Fruit fly (Drosophila melanogaster): ENCODE measurements around the gene CG10068.

Gene CG10068

DNA sequence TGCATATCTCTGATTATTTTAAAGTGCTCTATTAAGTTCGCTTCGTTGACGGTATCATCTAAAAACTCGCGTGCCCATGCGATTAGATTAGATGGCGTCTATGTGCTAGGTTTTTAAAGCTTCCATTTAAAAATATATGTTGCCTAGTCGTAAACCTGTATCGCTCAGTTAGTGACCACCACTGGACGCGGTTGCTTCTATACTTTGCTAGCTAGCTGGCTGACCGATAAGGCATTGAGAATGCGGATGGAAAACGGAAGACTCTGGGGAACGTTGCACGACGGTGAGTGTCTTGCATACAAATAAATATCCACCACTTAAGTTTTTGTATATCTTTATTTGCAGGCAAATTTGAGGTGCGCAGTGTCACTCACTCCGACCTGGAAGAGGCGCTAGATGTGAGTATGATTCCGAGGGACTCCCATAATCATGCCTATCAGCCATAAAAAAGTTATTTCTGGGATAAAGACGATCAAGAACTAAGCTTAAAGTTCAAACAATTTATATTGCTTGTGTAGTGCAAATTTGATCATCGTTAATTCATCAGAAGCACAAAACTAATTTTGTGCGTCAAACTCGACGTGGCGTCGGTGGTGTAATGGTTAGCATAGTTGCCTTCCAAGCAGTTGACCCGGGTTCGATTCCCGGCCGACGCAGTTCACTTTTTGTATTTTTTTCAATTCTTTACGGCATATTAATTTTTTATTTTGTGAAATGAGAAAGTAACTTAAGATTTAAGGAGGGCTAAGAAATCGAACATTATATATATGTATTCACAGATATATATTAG is 1.6 kb upstream of the CG10068 start, which contains the start of gene CG31248:
Gene CG31248 (plus strand): TSS at position 41 of the 790 bp plus-strand sequence.
- 0 out of 2 replicates have a peak, but pooled peaks have one; percentile 6 for TF ChIP-seq CG15336 (GFP tag; IDR thresholded peaks at IDR 0.05)
- no peak for TF ChIP-seq CG6792 (GFP tag; optimal IDR thresholded peaks at IDR 0.05)
- no peak for TF ChIP-seq Smox (GFP tag; optimal IDR thresholded peaks at IDR 0.05)
- TF ChIP-seq OdsH (GFP tag; optimal IDR thresholded peaks at IDR 0.05) = no peak
- no peak for TF ChIP-seq Ets96B (tag; optimal IDR thresholded peaks at IDR 0.05)
- TF ChIP-seq net (GFP tag; optimal IDR thresholded peaks at IDR 0.05) = no peak
- TF ChIP-seq Hr38 (GFP tag; optimal IDR thresholded peaks at IDR 0.05) = no peak
- TF ChIP-seq Hr4 (GFP tag; optimal IDR thresholded peaks at IDR 0.05) = no peak
- TF ChIP-seq CG6808 (GFP tag; optimal IDR thresholded peaks at IDR 0.05) = no peak
- peak; percentile 31 for TF ChIP-seq svp (GFP tag)
- TF ChIP-seq CG8119 (GFP tag; IDR thresholded peaks at IDR 0.05) = no peak; the same call in 2 of the 3 replicates
- TF ChIP-seq achi (GFP tag; optimal IDR thresholded peaks at IDR 0.05) = no peak
- no peak for TF ChIP-seq CG31627 (GFP tag; optimal IDR thresholded peaks at IDR 0.05)
- TF ChIP-seq CG6276 (GFP tag; optimal IDR thresholded peaks at IDR 0.05) = peak; percentile 31
- TF ChIP-seq Sox15 (GFP tag; optimal IDR thresholded peaks at IDR 0.05) = no peak
- TF ChIP-seq Eip93F (GFP tag; optimal IDR thresholded peaks at IDR 0.05) = no peak
- peak; percentile 27 for TF ChIP-seq CG6854 (GFP tag; optimal IDR thresholded peaks at IDR 0.05)
- TF ChIP-seq Hr39 (GFP tag; optimal IDR thresholded peaks at IDR 0.05) = no peak
- TF ChIP-seq cyc (GFP tag; optimal IDR thresholded peaks at IDR 0.05) = no peak
- TF ChIP-seq Eip78C (GFP tag) = no peak
- no peak for TF ChIP-seq Blimp-1 (GFP tag; optimal IDR thresholded peaks at IDR 0.05)
- TF ChIP-seq CG34406 (GFP tag; optimal IDR thresholded peaks at IDR 0.05) = no peak
- TF ChIP-seq fd85E (GFP tag; optimal IDR thresholded peaks at IDR 0.05) = no peak
- no peak for TF ChIP-seq Gug (GFP tag; IDR thresholded peaks at IDR 0.05)

DNA sequence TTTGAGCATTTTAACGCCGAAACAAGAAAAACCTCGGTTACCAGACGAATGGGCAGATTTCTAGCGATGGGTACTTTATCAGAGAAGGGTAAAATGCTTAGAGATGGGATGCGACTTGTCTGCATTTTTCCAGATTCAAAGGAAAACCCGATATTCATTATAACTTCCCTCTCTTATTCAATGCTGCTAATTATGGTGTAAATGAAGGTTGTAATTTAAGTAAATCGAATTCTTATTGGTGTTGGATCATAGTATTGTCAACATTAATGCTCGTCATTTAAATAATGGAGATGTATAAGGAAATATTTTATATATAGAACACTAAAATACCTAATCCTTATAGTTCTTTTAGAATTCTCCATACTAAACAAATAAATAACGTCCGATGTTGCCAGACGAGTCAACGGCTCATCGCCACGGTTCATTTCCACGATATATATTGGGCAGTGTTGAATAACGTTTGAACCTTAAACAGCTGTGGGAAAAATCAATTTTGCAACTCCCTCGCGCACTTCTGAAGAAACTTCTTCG is 3.7 kb downstream of the CG10068 start, which contains the start of the genes Alh and CG10098:
Gene Alh (minus strand): TSS at position 77 of the 531 bp plus-strand sequence.
Gene CG10098 (plus strand): TSS at position 440 of the 531 bp plus-strand sequence.
- TF ChIP-seq CG31627 (GFP tag; optimal IDR thresholded peaks at IDR 0.05) (peak; percentile 93), CG10631 (GFP tag; optimal IDR thresholded peaks at IDR 0.05) (peak; percentile 92), net (GFP tag; optimal IDR thresholded peaks at IDR 0.05) (peak; percentile 62), CG11294 (GFP tag; IDR thresholded peaks at IDR 0.05) (peak; percentile 56; the same call in 1 of the 2 replicates), CG3032 (tag; optimal IDR thresholded peaks at IDR 0.05) (peak; percentile 81), OdsH (GFP tag; optimal IDR thresholded peaks at IDR 0.05) (peak; percentile 85), CG15336 (GFP tag; IDR thresholded peaks at IDR 0.05) (peak; percentile 23; the same call in 1 of the 2 replicates), fd85E (GFP tag; optimal IDR thresholded peaks at IDR 0.05) (no peak), Sox14 (GFP tag; optimal IDR thresholded peaks at IDR 0.05) (peak; percentile 82), CG6808 (GFP tag; optimal IDR thresholded peaks at IDR 0.05) (peak; percentile 37), CG6854 (GFP tag; optimal IDR thresholded peaks at IDR 0.05) (no peak), CG3919 (GFP tag; optimal IDR thresholded peaks at IDR 0.05) (peak; percentile 72), CG7368 (GFP tag; optimal IDR thresholded peaks at IDR 0.05) (peak; percentile 59), fkh (GFP tag; optimal IDR thresholded peaks at IDR 0.05) (peak; percentile 93), topi (GFP tag; optimal IDR thresholded peaks at IDR 0.05) (peak; percentile 82), CG1621 (tag; optimal IDR thresholded peaks at IDR 0.05) (peak; percentile 31), CG11762 (GFP tag; optimal IDR thresholded peaks at IDR 0.05; ENCODE audit: insufficient read depth) (peak; percentile 52), CG16779 (tag; optimal IDR thresholded peaks at IDR 0.05) (no peak), CG8319 (GFP tag; optimal IDR thresholded peaks at IDR 0.05) (peak; percentile 62), Eip78C (GFP tag) (peak; percentile 90), Sox102F (GFP tag; optimal IDR thresholded peaks at IDR 0.05) (peak; percentile 75), ss (GFP tag; optimal IDR thresholded peaks at IDR 0.05) (peak in 1 of 2 experiments; percentile 48), Ets96B (tag; optimal IDR thresholded peaks at IDR 0.05) (peak; percentile 61), Lpt (GFP tag; optimal IDR thresholded peaks at IDR 0.05) (peak; percentile 55), Sox15 (GFP tag; optimal IDR thresholded peaks at IDR 0.05) (peak; percentile 88), esn (GFP tag; optimal IDR thresholded peaks at IDR 0.05) (peak; percentile 89), CG6163 (GFP tag; IDR thresholded peaks at IDR 0.05) (peak; percentile 79), Smox (GFP tag; optimal IDR thresholded peaks at IDR 0.05) (peak; percentile 86), Hr38 (GFP tag; optimal IDR thresholded peaks at IDR 0.05) (peak; percentile 41), achi (GFP tag; optimal IDR thresholded peaks at IDR 0.05) (peak; percentile 82), cyc (GFP tag; optimal IDR thresholded peaks at IDR 0.05) (peak; percentile 91), Met (GFP tag; optimal IDR thresholded peaks at IDR 0.05) (peak; percentile 87), lz (GFP tag; optimal IDR thresholded peaks at IDR 0.05) (peak; percentile 89), vri (GFP tag; optimal IDR thresholded peaks at IDR 0.05) (peak; percentile 42), CG8632 (GFP tag; optimal IDR thresholded peaks at IDR 0.05) (peak; percentile 73), Ets21C (GFP tag; optimal IDR thresholded peaks at IDR 0.05) (peak; percentile 86), eg (GFP tag; IDR thresholded peaks at IDR 0.05) (peak; percentile 81)
